Worm (Caenorhabditis elegans): ENCODE results near the gene C34F11.5.

DNA sequence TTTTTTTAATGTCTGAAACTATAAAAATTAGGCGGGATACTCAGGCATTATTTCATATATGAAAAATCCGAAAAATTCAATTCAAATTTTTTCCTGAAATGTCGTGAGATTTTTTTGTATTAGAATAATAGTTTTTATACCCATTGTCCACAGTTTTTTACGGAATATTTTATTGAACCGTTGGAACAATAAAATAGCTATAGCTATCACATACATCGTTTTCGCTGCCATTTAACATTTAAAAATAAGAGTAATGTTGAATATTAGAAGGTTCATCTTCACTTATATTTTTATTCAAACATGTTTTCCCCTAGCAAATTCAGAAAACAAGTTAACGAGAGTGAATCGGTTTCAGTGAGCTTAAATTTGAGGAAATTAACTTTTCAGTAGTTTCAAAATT lies 24.0 kb upstream of the C34F11.5 start, which contains the start of gene C27D6.15:
- TF ChIP-seq F37B4.10 (GFP tag; IDR thresholded peaks at IDR 0.05) (no peak), dpl-1 (GFP tag; optimal IDR thresholded peaks at IDR 0.05) (no peak), Y67H2A.10 (GFP tag; conservative IDR thresholded peaks at IDR 0.05) (no peak)
